Fruit fly (Drosophila melanogaster) whole organism: Measurements from ENCODE around the gene CG45075.

Experiments
- CG8478 ChIP-seq: fragments of >200 bp; optimal IDR thresholded peaks from 2 replicates; lab custom pipeline; 2018; ENCODE audit warnings: inconsistent platforms
- EcR ChIP-seq, 2 experiments: fragments of >200 bp; optimal IDR thresholded peaks; 2 replicates each; lab custom pipeline; 2017; ENCODE audit warnings: missing biosample characterization in 2 of 2, missing genetic modification characterization in 2 of 2, missing genetic modification reagents in 2 of 2
- pan ChIP-seq: fragments of >200 bp; optimal IDR thresholded peaks from 2 replicates; lab custom pipeline; 2017
- psq ChIP-seq: fragments of >200 bp; optimal IDR thresholded peaks from 2 replicates; lab custom pipeline; 2017
- usp ChIP-seq: fragments of >200 bp; optimal IDR thresholded peaks from 2 replicates; lab custom pipeline; 2017; ENCODE audit warnings: missing biosample characterization, missing genetic modification characterization, mixed read lengths

- TF ChIP-seq pan (lab: Kevin White, UChicago) (no peak), CG8478 (lab: Kevin White, UChicago) (no peak), usp (GFP tag; lab: Kevin White, UChicago) (no peak), psq (lab: Kevin White, UChicago) (no peak), EcR (GFP tag; optimal IDR thresholded peaks at IDR 0.05; lab: Kevin White, UChicago) (no peak)
Observed at dm6 chr2L:6072124-6072523, 19.1 kb upstream of the CG45075 start.
